Worm (Caenorhabditis elegans): ENCODE results near the gene lgc-10.

lgc-10 gene

ce11 chrIV:6404871-6405270, 52.5 kb downstream of the lgc-10 start, which contains the start of gene srv-13:
TSS of gene srv-13 (plus strand) at chrIV:6405171.
- TF ChIP-seq hmbx-1 (tag; optimal IDR thresholded peaks at IDR 0.05): no peak
- no peak for TF ChIP-seq ceh-36 (tag; optimal IDR thresholded peaks at IDR 0.05)
- TF ChIP-seq sea-1 (GFP tag; conservative IDR thresholded peaks at IDR 0.05): no peak
- no peak for TF ChIP-seq pes-1 (GFP tag; IDR thresholded peaks at IDR 0.05)
- TF ChIP-seq F13C5.2 (tag; optimal IDR thresholded peaks at IDR 0.05): no peak
- TF ChIP-seq flt-1 (GFP tag; IDR thresholded peaks at IDR 0.05): no peak
- TF ChIP-seq scrt-1 (GFP tag; IDR thresholded peaks at IDR 0.05): no peak
- TF ChIP-seq B0310.2 (tag; optimal IDR thresholded peaks at IDR 0.05): no peak
- no peak for TF ChIP-seq ceh-13 (GFP tag; optimal IDR thresholded peaks at IDR 0.05)
- no peak for TF ChIP-seq tra-4 (tag; optimal IDR thresholded peaks at IDR 0.05)
- no peak for TF ChIP-seq hmg-4 (GFP tag; optimal IDR thresholded peaks at IDR 0.05)
- no peak for TF ChIP-seq hnd-1 (tag; optimal IDR thresholded peaks at IDR 0.05)
- TF ChIP-seq tbx-37 (GFP tag; conservative IDR thresholded peaks at IDR 0.05): no peak
- TF ChIP-seq aly-1 (tag; optimal IDR thresholded peaks at IDR 0.05): no peak
- TF ChIP-seq tbx-11 (GFP tag; IDR thresholded peaks at IDR 0.05): no peak
- TF ChIP-seq ama-1 (optimal IDR thresholded peaks at IDR 0.05): no peak

DNA sequence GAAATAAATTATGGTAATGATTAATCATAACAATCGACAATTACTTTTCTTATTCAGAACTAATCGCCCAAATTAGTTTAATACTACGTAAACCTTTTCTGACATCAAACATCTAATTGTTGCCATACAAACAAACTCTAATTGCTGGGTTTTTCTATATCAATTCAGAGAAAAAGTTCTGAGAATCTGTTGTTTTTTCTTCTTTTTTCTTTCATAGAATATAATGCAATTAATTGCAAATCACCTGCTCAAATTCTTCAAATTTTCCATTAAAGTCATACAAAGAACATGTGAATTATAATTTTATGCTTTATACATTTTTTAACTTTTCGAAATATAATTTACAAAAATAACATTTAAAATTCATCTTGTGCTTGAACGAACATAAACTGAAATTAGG, 54.0 kb downstream of the lgc-10 start:
- no peak for TF ChIP-seq ceh-13 (GFP tag; optimal IDR thresholded peaks at IDR 0.05)
- no peak for TF ChIP-seq B0310.2 (tag; optimal IDR thresholded peaks at IDR 0.05)
- TF ChIP-seq sea-1 (GFP tag; conservative IDR thresholded peaks at IDR 0.05): no peak
- TF ChIP-seq ama-1 (optimal IDR thresholded peaks at IDR 0.05): no peak
- TF ChIP-seq tra-4 (tag; optimal IDR thresholded peaks at IDR 0.05): no peak
- TF ChIP-seq pes-1 (GFP tag; IDR thresholded peaks at IDR 0.05): no peak
- TF ChIP-seq hnd-1 (tag; optimal IDR thresholded peaks at IDR 0.05): no peak
- TF ChIP-seq hmg-4 (GFP tag; optimal IDR thresholded peaks at IDR 0.05): no peak
- TF ChIP-seq aly-1 (tag; optimal IDR thresholded peaks at IDR 0.05): no peak
- TF ChIP-seq F13C5.2 (tag; optimal IDR thresholded peaks at IDR 0.05): no peak
- no peak for TF ChIP-seq ceh-36 (tag; optimal IDR thresholded peaks at IDR 0.05)
- TF ChIP-seq hmbx-1 (tag; optimal IDR thresholded peaks at IDR 0.05): no peak
- no peak for TF ChIP-seq ets-7 (tag; optimal IDR thresholded peaks at IDR 0.05)
- TF ChIP-seq tbx-11 (GFP tag; IDR thresholded peaks at IDR 0.05): no peak
- TF ChIP-seq scrt-1 (GFP tag; IDR thresholded peaks at IDR 0.05): no peak
- no peak for TF ChIP-seq flt-1 (GFP tag; IDR thresholded peaks at IDR 0.05)
- TF ChIP-seq tbx-37 (GFP tag; conservative IDR thresholded peaks at IDR 0.05): no peak

ce11 chrIV:6402386-6402905, 54.9 kb downstream of the lgc-10 start, which contains the start of gene sfrp-1:
TSS of gene sfrp-1 (minus strand) at chrIV:6402436.
- no peak for TF ChIP-seq aly-1 (tag; optimal IDR thresholded peaks at IDR 0.05)
- TF ChIP-seq hmbx-1 (tag; optimal IDR thresholded peaks at IDR 0.05): no peak
- TF ChIP-seq hmg-4 (GFP tag; optimal IDR thresholded peaks at IDR 0.05): no peak
- TF ChIP-seq ama-1 (optimal IDR thresholded peaks at IDR 0.05): no peak
- no peak for TF ChIP-seq B0310.2 (tag; optimal IDR thresholded peaks at IDR 0.05)
- no peak for TF ChIP-seq scrt-1 (GFP tag; IDR thresholded peaks at IDR 0.05)
- no peak for TF ChIP-seq ets-7 (tag; optimal IDR thresholded peaks at IDR 0.05)
- no peak for TF ChIP-seq hnd-1 (tag; optimal IDR thresholded peaks at IDR 0.05)
- TF ChIP-seq F13C5.2 (tag; optimal IDR thresholded peaks at IDR 0.05): no peak
- TF ChIP-seq sea-1 (GFP tag; conservative IDR thresholded peaks at IDR 0.05): no peak
- no peak for TF ChIP-seq ceh-36 (tag; optimal IDR thresholded peaks at IDR 0.05)
- TF ChIP-seq flt-1 (GFP tag; IDR thresholded peaks at IDR 0.05): no peak
- no peak for TF ChIP-seq pes-1 (GFP tag; IDR thresholded peaks at IDR 0.05)
- no peak for TF ChIP-seq tra-4 (tag; optimal IDR thresholded peaks at IDR 0.05)
- TF ChIP-seq tbx-37 (GFP tag; conservative IDR thresholded peaks at IDR 0.05): no peak
- TF ChIP-seq tbx-11 (GFP tag; IDR thresholded peaks at IDR 0.05): no peak
